Worm (Caenorhabditis elegans) whole organism, L4/young adult: ENCODE data around the gene mom-1.

ENCODE experiments used
- W03F9.2 ChIP-seq: fragments of 150-350 bp; optimal IDR thresholded peaks from 2 replicates; lab custom pipeline; 2014; ENCODE audit warnings: missing biosample characterization, missing genetic modification characterization
- dao-5 ChIP-seq: sonication (generic microtip); optimal IDR thresholded peaks from 2 replicates; lab custom pipeline; 2016; ENCODE audit warnings: missing genotype, missing genetic modification characterization, moderate library complexity, missing compliant biosample characterization
- him-1 ChIP-seq: sonication (generic microtip); optimal IDR thresholded peaks from 2 replicates; lab custom pipeline; 2016; ENCODE audit warnings: missing genotype, missing genetic modification reagents, missing genetic modification characterization, missing compliant biosample characterization

- TF ChIP-seq dao-5 (no peak), him-1 (no peak), W03F9.2 (tag; lab: Kevin White, UChicago) (no peak)
Measured at ce11 chrX:6337951-6338350, 45.0 kb downstream of the mom-1 start, which contains the start of gene C03B1.13.
